Worm (Caenorhabditis elegans) whole organism, L3 larva: Measurements from ENCODE around the gene C04C3.9.

ENCODE experiments used
- nhr-11 ChIP-seq: fragments of 150-350 bp; optimal IDR thresholded peaks from 2 replicates; lab custom pipeline; 2014; ENCODE audit warnings: missing biosample characterization, missing genetic modification characterization
- sea-2 ChIP-seq: fragments of 150-350 bp; sonication (generic microtip); optimal IDR thresholded peaks from 4 replicates; lab custom pipeline; 2014; ENCODE audit warnings: missing biosample characterization, missing genetic modification reagents, missing genetic modification characterization
- skn-1 ChIP-seq: fragments of 150-350 bp; optimal IDR thresholded peaks from 2 replicates; lab custom pipeline; 2014; ENCODE audit warnings: missing biosample characterization, missing genetic modification characterization
- snpc-4 ChIP-seq: fragments of 150-350 bp; optimal IDR thresholded peaks from 2 replicates; lab custom pipeline; 2014; ENCODE audit warnings: missing biosample characterization, missing genetic modification characterization
- zag-1 ChIP-seq: fragments of 150-350 bp; optimal IDR thresholded peaks from 2 replicates; lab custom pipeline; 2014; ENCODE audit warnings: missing biosample characterization, missing genetic modification characterization

ce11 chrIV:3444614-3445013 is 16.3 kb upstream of the C04C3.9 start, which contains the start of gene F58E2.5:
- no peak for TF ChIP-seq snpc-4
- no peak for TF ChIP-seq skn-1 (tag; lab: Kevin White, UChicago)
- TF ChIP-seq nhr-11, result no peak
- no peak for TF ChIP-seq sea-2 (GFP tag; lab: Kevin White, UChicago)
- no peak for TF ChIP-seq zag-1 (tag; lab: Kevin White, UChicago)
